Worm (Caenorhabditis elegans) whole organism, mixed stage, embryonic: Measurements from ENCODE around the gene Y69H2.1.

Source experiments
- elt-1 ChIP-seq: sonication (generic microtip); optimal IDR thresholded peaks from 2 replicates; lab custom pipeline; 2017; ENCODE audit warnings: missing genetic modification characterization, mild to moderate bottlenecking, missing compliant biosample characterization, antibody characterized with exemption, moderate library complexity, borderline replicate concordance; ENCODE audit not compliant: insufficient read depth
- elt-3 ChIP-seq: fragments of 150-350 bp; optimal IDR thresholded peaks from 2 replicates; lab custom pipeline; 2014; ENCODE audit warnings: missing biosample characterization, missing genetic modification characterization
- lin-13 ChIP-seq: fragments of 150-350 bp; optimal IDR thresholded peaks from 2 replicates; lab custom pipeline; 2014; ENCODE audit warnings: missing biosample characterization, missing genetic modification characterization
- lsy-2 ChIP-seq: fragments of 150-350 bp; optimal IDR thresholded peaks from 2 replicates; lab custom pipeline; 2014; ENCODE audit warnings: missing biosample characterization, missing genetic modification characterization
- nhr-12 ChIP-seq: fragments of 150-350 bp; optimal IDR thresholded peaks from 2 replicates; lab custom pipeline; 2014; ENCODE audit warnings: missing biosample characterization, missing genetic modification characterization
- nhr-2 ChIP-seq: fragments of 150-350 bp; optimal IDR thresholded peaks from 2 replicates; lab custom pipeline; 2014; ENCODE audit warnings: missing biosample characterization, missing genetic modification characterization
- pha-4 ChIP-seq: fragments of 150-350 bp; optimal IDR thresholded peaks from 2 replicates; lab custom pipeline; 2018; ENCODE audit warnings: missing biosample characterization, missing genetic modification reagents, missing genetic modification characterization
- unc-39 ChIP-seq: fragments of 150-350 bp; optimal IDR thresholded peaks from 2 replicates; lab custom pipeline; 2014; ENCODE audit warnings: missing biosample characterization, missing genetic modification characterization
- unc-62 ChIP-seq: fragments of 150-350 bp; optimal IDR thresholded peaks from 2 replicates; lab custom pipeline; 2014; ENCODE audit warnings: missing biosample characterization, missing genetic modification reagents, missing genetic modification characterization
- ztf-11 ChIP-seq: fragments of 150-350 bp; optimal IDR thresholded peaks from 2 replicates; lab custom pipeline; 2014; ENCODE audit warnings: missing biosample characterization, missing genetic modification characterization

DNA sequence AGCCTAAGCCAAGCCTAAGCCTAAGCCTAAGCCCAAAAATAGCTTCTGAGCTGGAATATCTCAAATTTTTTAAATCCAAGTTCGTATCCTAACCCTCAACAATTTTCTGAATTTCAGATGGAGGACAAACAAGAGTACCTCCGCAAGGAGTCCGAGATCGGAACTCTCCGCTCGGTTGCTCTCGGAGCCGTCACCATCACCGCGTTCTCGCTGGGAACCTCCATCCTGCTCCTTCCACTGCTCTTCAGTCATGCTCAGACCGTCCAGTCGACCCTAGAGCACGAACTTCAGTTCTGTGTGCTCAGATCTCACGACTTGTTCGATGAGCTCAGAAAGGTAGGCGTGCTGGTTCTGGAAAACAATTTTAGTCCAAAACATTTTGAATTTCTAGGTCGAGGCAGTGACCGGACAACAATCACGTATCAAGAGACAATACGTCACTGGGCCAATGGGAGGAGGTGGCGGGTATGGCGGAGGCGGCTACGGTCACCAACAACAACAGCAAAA is 16.1 kb upstream of the Y69H2.1 start, which contains the start of gene col-42:
- TF ChIP-seq lsy-2 (tag; lab: Kevin White, UChicago) = no peak
- TF ChIP-seq nhr-12 = no peak
- TF ChIP-seq lin-13 (tag; lab: Kevin White, UChicago) = no peak
- no peak for TF ChIP-seq unc-39 (tag; lab: Kevin White, UChicago)
- TF ChIP-seq elt-1 = no peak
- no peak for TF ChIP-seq unc-62 (GFP tag; lab: Kevin White, UChicago)
- no peak for TF ChIP-seq nhr-2 (tag; lab: Kevin White, UChicago)
- TF ChIP-seq ztf-11 (tag; lab: Kevin White, UChicago) = no peak
- no peak for TF ChIP-seq pha-4 (tag; lab: Kevin White, UChicago)
- TF ChIP-seq elt-3 (tag; lab: Kevin White, UChicago) = no peak
